Worm (Caenorhabditis elegans): ENCODE data around the gene scd-2.

- TF ChIP-seq klf-2 (GFP tag; conservative IDR thresholded peaks at IDR 0.05) (no peak), flt-1 (GFP tag; IDR thresholded peaks at IDR 0.05) (no peak), tab-1 (GFP tag; IDR thresholded peaks at IDR 0.05) (no peak)
Measured at ce11 chrV:6657532-6658259, 24.7 kb downstream of the scd-2 start.
